Fruit fly (Drosophila melanogaster): ENCODE results near the gene HemK2.
A peak's percentile ranks its signal among the peaks of the same experiment; 100 is the strongest.

dm6 chr2L:2769476-2770185 is 10.2 kb upstream of the HemK2 start, which contains the start of the genes colt and HINT1:
- no peak for TF ChIP-seq CG8478 (optimal IDR thresholded peaks at IDR 0.05)
- peak in 1 of 2 experiments; percentile 21 for TF ChIP-seq CTCF (optimal IDR thresholded peaks at IDR 0.05)
